Fruit fly (Drosophila melanogaster) whole organism, prepupa: ENCODE measurements around the gene msps.
A peak's percentile ranks its signal among the peaks of the same experiment; 100 is the strongest.

ENCODE experiments used
- Blimp-1 ChIP-seq: fragments of 200-800 bp; sonication (Bioruptor generic); optimal IDR thresholded peaks from 3 replicates; lab custom pipeline; 2017; ENCODE audit warnings: missing biosample characterization, missing genetic modification characterization, mild to moderate bottlenecking, moderate library complexity, missing genetic modification reagents
- CG10631 ChIP-seq: fragments of 200-800 bp; sonication (Bioruptor generic); optimal IDR thresholded peaks from 2 replicates; lab custom pipeline; 2016; ENCODE audit warnings: missing biosample characterization, missing genetic modification characterization
- CG11902 ChIP-seq: fragments of 200-800 bp; sonication (Bioruptor generic); optimal IDR thresholded peaks from 3 replicates; lab custom pipeline; 2016; ENCODE audit warnings: missing biosample characterization, missing genetic modification characterization
- CG15336 ChIP-seq: fragments of 200-800 bp; sonication (Bioruptor generic); IDR thresholded peaks from 2 replicates; pipeline ENCODE4 v1.3.6; 2022; ENCODE audit warnings: missing biosample characterization, missing genetic modification characterization
- CG1621 ChIP-seq: fragments of 200-800 bp; sonication (Bioruptor generic); optimal IDR thresholded peaks from 3 replicates; lab custom pipeline; 2018; ENCODE audit warnings: missing biosample characterization, mild to moderate bottlenecking, missing genetic modification characterization
- CG16779 ChIP-seq: fragments of 200-800 bp; sonication (Bioruptor generic); optimal IDR thresholded peaks from 3 replicates; lab custom pipeline; 2017; ENCODE audit warnings: missing biosample characterization, mild to moderate bottlenecking, missing genetic modification characterization
- CG3032 ChIP-seq: fragments of 200-800 bp; optimal IDR thresholded peaks from 2 replicates; lab custom pipeline; 2019; ENCODE audit warnings: missing biosample characterization, mild to moderate bottlenecking, missing genetic modification characterization, moderate library complexity
- CG31627 ChIP-seq: fragments of 200-800 bp; sonication (Bioruptor generic); optimal IDR thresholded peaks from 3 replicates; lab custom pipeline; 2016; ENCODE audit warnings: missing biosample characterization, missing genetic modification characterization
- CG32006 ChIP-seq: fragments of 200-800 bp; sonication (Bioruptor generic); optimal IDR thresholded peaks from 3 replicates; lab custom pipeline; 2017; ENCODE audit warnings: missing biosample characterization, mild to moderate bottlenecking, missing genetic modification characterization
- CG34406 ChIP-seq: fragments of 200-800 bp; sonication (Bioruptor generic); optimal IDR thresholded peaks from 3 replicates; lab custom pipeline; 2016; ENCODE audit warnings: missing biosample characterization, missing genetic modification characterization
- CG4318 ChIP-seq: fragments of 200-800 bp; sonication (Bioruptor generic); optimal IDR thresholded peaks from 3 replicates; lab custom pipeline; 2017; ENCODE audit warnings: missing biosample characterization, mild to moderate bottlenecking, missing genetic modification characterization
- CG6163 ChIP-seq: fragments of 200-800 bp; sonication (Bioruptor generic); IDR thresholded peaks from 3 replicates; pipeline ENCODE4 v1.3.6; 2022; ENCODE audit warnings: missing biosample characterization, missing genetic modification characterization
- CG6276 ChIP-seq: fragments of 200-800 bp; sonication (Bioruptor generic); optimal IDR thresholded peaks from 2 replicates; lab custom pipeline; 2017; ENCODE audit warnings: missing biosample characterization, mild to moderate bottlenecking, missing genetic modification characterization
- CG6792 ChIP-seq: fragments of 200-800 bp; sonication (Bioruptor generic); optimal IDR thresholded peaks from 3 replicates; lab custom pipeline; 2016; ENCODE audit warnings: missing biosample characterization, missing genetic modification characterization
- CG6808 ChIP-seq: fragments of 200-800 bp; sonication (Bioruptor generic); optimal IDR thresholded peaks from 3 replicates; lab custom pipeline; 2017; ENCODE audit warnings: missing biosample characterization, missing genetic modification characterization, mild to moderate bottlenecking, moderate library complexity, missing genetic modification reagents
- CG7368 ChIP-seq: fragments of 200-800 bp; sonication (Bioruptor generic); optimal IDR thresholded peaks from 3 replicates; lab custom pipeline; 2016; ENCODE audit warnings: missing biosample characterization, missing genetic modification characterization
- CG8319 ChIP-seq: fragments of 200-800 bp; sonication (Bioruptor generic); optimal IDR thresholded peaks from 3 replicates; lab custom pipeline; 2016; ENCODE audit warnings: missing biosample characterization, missing genetic modification characterization
- CG8632 ChIP-seq: fragments of 200-800 bp; sonication (Bioruptor generic); optimal IDR thresholded peaks from 3 replicates; lab custom pipeline; 2016; ENCODE audit warnings: missing biosample characterization, missing genetic modification characterization
- CG9139 ChIP-seq: fragments of 200-800 bp; sonication (Bioruptor generic); optimal IDR thresholded peaks from 3 replicates; lab custom pipeline; 2017; ENCODE audit warnings: missing biosample characterization, mild to moderate bottlenecking, missing genetic modification characterization
- Eip75B ChIP-seq: fragments of 200-800 bp; sonication (Bioruptor generic); optimal IDR thresholded peaks from 3 replicates; lab custom pipeline; 2016; ENCODE audit warnings: missing biosample characterization, missing genetic modification characterization
- Eip78C ChIP-seq: fragments of 200-800 bp; sonication (Bioruptor generic); peaks from one replicate; lab custom pipeline; 2016; ENCODE audit warnings: missing biosample characterization, missing genetic modification characterization
- Eip93F ChIP-seq: fragments of 200-800 bp; sonication (Bioruptor generic); optimal IDR thresholded peaks from 2 replicates; lab custom pipeline; 2016; ENCODE audit warnings: missing biosample characterization, mild to moderate bottlenecking, missing genetic modification characterization
- Ets21C ChIP-seq: fragments of 200-800 bp; sonication (Bioruptor generic); optimal IDR thresholded peaks from 3 replicates; lab custom pipeline; 2016; ENCODE audit warnings: missing biosample characterization, missing genetic modification characterization
- Ets96B ChIP-seq: fragments of 200-800 bp; optimal IDR thresholded peaks from 2 replicates; lab custom pipeline; 2019; ENCODE audit warnings: missing biosample characterization, mild to moderate bottlenecking, missing genetic modification characterization, moderate library complexity
- Gug ChIP-seq: fragments of 200-800 bp; sonication (Bioruptor generic); IDR thresholded peaks from 2 replicates; pipeline ENCODE4 v1.3.6; 2022; ENCODE audit warnings: missing biosample characterization, missing genetic modification characterization
- Hr38 ChIP-seq: sonication (Bioruptor generic); optimal IDR thresholded peaks from 2 replicates; lab custom pipeline; 2016; ENCODE audit warnings: missing biosample characterization, missing genetic modification characterization
- Hr4 ChIP-seq: fragments of 200-800 bp; sonication (Bioruptor generic); optimal IDR thresholded peaks from 3 replicates; lab custom pipeline; 2016; ENCODE audit warnings: missing biosample characterization, missing genetic modification characterization
- Lpt ChIP-seq: fragments of 200-800 bp; sonication (Bioruptor generic); optimal IDR thresholded peaks from 3 replicates; lab custom pipeline; 2016; ENCODE audit warnings: missing biosample characterization, missing genetic modification characterization
- Met ChIP-seq: fragments of 200-800 bp; sonication (Bioruptor generic); optimal IDR thresholded peaks from 3 replicates; lab custom pipeline; 2016; ENCODE audit warnings: missing biosample characterization, missing genetic modification characterization
- Smox ChIP-seq: fragments of 200-800 bp; sonication (Bioruptor generic); optimal IDR thresholded peaks from 3 replicates; lab custom pipeline; 2016; ENCODE audit warnings: missing biosample characterization, missing genetic modification characterization
- Sox102F ChIP-seq: fragments of 200-800 bp; sonication (Bioruptor generic); optimal IDR thresholded peaks from 2 replicates; lab custom pipeline; 2016; ENCODE audit warnings: missing biosample characterization, mild to moderate bottlenecking, missing genetic modification characterization
- Sox14 ChIP-seq: fragments of 200-800 bp; sonication (Bioruptor generic); optimal IDR thresholded peaks from 3 replicates; lab custom pipeline; 2016; ENCODE audit warnings: missing biosample characterization, missing genetic modification characterization
- Sox15 ChIP-seq: fragments of 200-800 bp; sonication (Bioruptor generic); optimal IDR thresholded peaks from 3 replicates; lab custom pipeline; 2016; ENCODE audit warnings: missing biosample characterization, missing genetic modification characterization
- achi ChIP-seq: fragments of 200-800 bp; sonication (Bioruptor generic); optimal IDR thresholded peaks from 3 replicates; lab custom pipeline; 2016; ENCODE audit warnings: missing biosample characterization, missing genetic modification characterization
- acj6 ChIP-seq: fragments of 200-800 bp; sonication (Bioruptor generic); optimal IDR thresholded peaks from 3 replicates; lab custom pipeline; 2016; ENCODE audit warnings: missing biosample characterization, missing genetic modification characterization
- dac ChIP-seq: fragments of 200-800 bp; sonication (Bioruptor generic); optimal IDR thresholded peaks from 2 replicates; lab custom pipeline; 2017; ENCODE audit warnings: missing biosample characterization, mild to moderate bottlenecking, missing genetic modification characterization
- dsx ChIP-seq: fragments of 200-800 bp; optimal IDR thresholded peaks from 3 replicates; lab custom pipeline; 2019; ENCODE audit warnings: missing biosample characterization, mild to moderate bottlenecking, missing genetic modification characterization, moderate library complexity; ENCODE audit not compliant: poor library complexity, severe bottlenecking
- esn ChIP-seq: fragments of 200-800 bp; sonication (Bioruptor generic); optimal IDR thresholded peaks from 2 replicates; lab custom pipeline; 2016; ENCODE audit warnings: missing biosample characterization, mild to moderate bottlenecking, missing genetic modification characterization, moderate library complexity
- fd85E ChIP-seq: fragments of 200-800 bp; sonication (Bioruptor generic); optimal IDR thresholded peaks from 3 replicates; lab custom pipeline; 2016; ENCODE audit warnings: missing biosample characterization, missing genetic modification characterization
- lz ChIP-seq: fragments of 200-800 bp; sonication (Bioruptor generic); optimal IDR thresholded peaks from 3 replicates; lab custom pipeline; 2016; ENCODE audit warnings: missing biosample characterization, missing genetic modification characterization
- net ChIP-seq: fragments of 200-800 bp; sonication (Bioruptor generic); optimal IDR thresholded peaks from 3 replicates; lab custom pipeline; 2016; ENCODE audit warnings: missing biosample characterization, missing genetic modification characterization
- pdm3 ChIP-seq: fragments of 200-800 bp; sonication (Bioruptor generic); optimal IDR thresholded peaks from 3 replicates; lab custom pipeline; 2016; ENCODE audit warnings: missing biosample characterization, missing genetic modification characterization
- salr ChIP-seq, 2 experiments: fragments of 200-800 bp; sonication (Bioruptor generic); optimal IDR thresholded peaks; 3 replicates each; lab custom pipeline; 2016 to 2018; ENCODE audit warnings: missing biosample characterization in 2 of 2, missing genetic modification characterization in 2 of 2, mild to moderate bottlenecking in 1 of 2
- spab ChIP-seq: fragments of 200-800 bp; sonication (Bioruptor generic); optimal IDR thresholded peaks from 2 replicates; lab custom pipeline; 2017; ENCODE audit warnings: missing biosample characterization, mild to moderate bottlenecking, missing genetic modification characterization, missing genetic modification reagents
- ss ChIP-seq, 2 experiments: fragments of 200-800 bp; sonication (Bioruptor generic); optimal IDR thresholded peaks; 2 replicates in 1 of 2; 3 replicates in 1 of 2; lab custom pipeline; 2017 to 2018; ENCODE audit warnings: mild to moderate bottlenecking in 2 of 2, missing biosample characterization in 2 of 2, missing genetic modification characterization in 2 of 2, moderate library complexity in 1 of 2
- vri ChIP-seq: fragments of 200-800 bp; sonication (Bioruptor generic); optimal IDR thresholded peaks from 3 replicates; lab custom pipeline; 2016; ENCODE audit warnings: missing biosample characterization, mild to moderate bottlenecking, missing genetic modification characterization

msps gene

DNA sequence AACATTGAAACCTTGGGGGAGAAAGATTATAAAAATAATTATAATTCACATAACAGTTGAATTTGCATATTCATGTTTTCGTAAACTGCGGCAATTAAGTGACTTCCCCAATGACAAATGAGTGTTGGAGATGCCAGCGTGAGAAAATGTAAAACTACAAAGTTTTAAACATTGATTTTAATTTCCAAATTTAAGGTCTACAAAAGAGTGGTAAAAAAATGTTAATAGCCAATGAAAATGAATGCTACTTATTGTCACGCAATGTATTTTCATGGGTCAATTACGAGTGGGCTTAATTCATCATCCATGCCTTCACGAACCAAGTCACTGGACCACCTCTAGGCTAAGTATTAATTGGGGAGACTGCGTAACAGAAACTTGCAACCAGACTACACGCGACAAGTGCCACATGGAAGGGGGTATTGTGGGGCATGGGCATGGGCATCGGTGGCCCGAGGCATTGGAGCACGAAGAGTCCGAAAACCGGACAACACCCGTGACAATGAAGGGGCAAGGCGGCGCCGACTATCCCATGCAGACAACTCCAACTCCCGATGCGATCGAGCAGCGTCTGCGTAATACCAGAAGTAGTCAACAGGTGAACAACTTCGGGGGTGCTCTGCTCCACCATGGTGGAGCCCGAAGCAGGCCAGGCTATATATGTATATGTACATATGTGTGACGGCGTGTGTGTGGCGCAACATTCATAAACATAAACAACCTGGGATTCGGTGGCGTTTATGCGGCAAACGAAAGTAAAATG, 8.3 kb upstream of the msps start (continued):
- TF ChIP-seq acj6 (GFP tag; lab: Kevin White, UChicago) (peak; percentile 47), Hr4 (GFP tag; lab: Kevin White, UChicago) (peak; percentile 56), dsx (GFP tag; lab: Kevin White, UChicago) (no peak), CG8632 (GFP tag; lab: Kevin White, UChicago) (no peak), CG3032 (no peak), Ets96B (tag; lab: Kevin White, UChicago) (peak; percentile 22), CG34406 (GFP tag; lab: Kevin White, UChicago) (no peak), CG4318 (GFP tag; lab: Kevin White, UChicago) (no peak), CG1621 (tag; lab: Kevin White, UChicago) (peak; percentile 12)

dm6 chr3R:16042900-16043548, 7.6 kb upstream of the msps start, which contains the start of gene Jhbp4:
Gene Jhbp4, plus strand, starts transcription at chr3R:16043498.
- peak; percentile 2 for TF ChIP-seq CG4318 (GFP tag; lab: Kevin White, UChicago)
- TF ChIP-seq Eip93F (GFP tag; lab: Kevin White, UChicago), result no peak
- peak; percentile 45 for TF ChIP-seq CG6276 (GFP tag; lab: Kevin White, UChicago)
- TF ChIP-seq vri, result no peak
- TF ChIP-seq dac (GFP tag; lab: Kevin White, UChicago), result peak; percentile 13
- peak; percentile 54 for TF ChIP-seq Hr4 (GFP tag; lab: Kevin White, UChicago)
- peak; percentile 36 for TF ChIP-seq CG15336 (GFP tag; lab: Robert Waterston, UW)
- TF ChIP-seq CG6792 (GFP tag; lab: Kevin White, UChicago), result peak; percentile 11
- TF ChIP-seq spab, result no peak
- peak; percentile 59 for TF ChIP-seq Blimp-1
- TF ChIP-seq Ets96B (tag; lab: Kevin White, UChicago), result peak; percentile 20
- no peak for TF ChIP-seq Gug
- no peak for TF ChIP-seq CG8319 (GFP tag; lab: Kevin White, UChicago)
- peak; percentile 46 for TF ChIP-seq achi
- peak; percentile 35 for TF ChIP-seq lz (GFP tag; lab: Kevin White, UChicago)
- TF ChIP-seq Hr38 (GFP tag; lab: Kevin White, UChicago), result no peak
- TF ChIP-seq CG8632 (GFP tag; lab: Kevin White, UChicago), result peak; percentile 32
- 0 out of 3 replicates have a peak, but pooled peaks have one; percentile 12 for TF ChIP-seq CG6163 (GFP tag; lab: Robert Waterston, UW)
- peak; percentile 11 for TF ChIP-seq Sox102F (GFP tag; lab: Kevin White, UChicago)
- TF ChIP-seq CG3032, result peak; percentile 43
- no peak for TF ChIP-seq Sox15 (GFP tag; lab: Kevin White, UChicago)
- TF ChIP-seq CG16779 (tag; lab: Kevin White, UChicago), result no peak
- peak; percentile 41 for TF ChIP-seq Sox14 (GFP tag; lab: Kevin White, UChicago)
- TF ChIP-seq CG6808 (GFP tag; lab: Kevin White, UChicago), result peak; percentile 24
- TF ChIP-seq acj6 (GFP tag; lab: Kevin White, UChicago), result peak; percentile 29
- peak; percentile 39 for TF ChIP-seq CG10631 (GFP tag; lab: Kevin White, UChicago)
- TF ChIP-seq net (GFP tag; lab: Kevin White, UChicago), result peak; percentile 25
- no peak for TF ChIP-seq CG1621 (tag; lab: Kevin White, UChicago)
- no peak for TF ChIP-seq CG9139 (GFP tag; lab: Kevin White, UChicago)
- peak; percentile 1 for TF ChIP-seq Lpt (GFP tag; lab: Kevin White, UChicago)
- TF ChIP-seq salr (GFP tag; optimal IDR thresholded peaks at IDR 0.05; lab: Kevin White, UChicago), result no peak
- TF ChIP-seq Ets21C (GFP tag; lab: Kevin White, UChicago), result no peak
- TF ChIP-seq CG7368 (GFP tag; lab: Kevin White, UChicago), result no peak
- peak; percentile 91 for TF ChIP-seq Eip78C (GFP tag; lab: Kevin White, UChicago)
- peak; percentile 27 for TF ChIP-seq Met (GFP tag; lab: Kevin White, UChicago)
- TF ChIP-seq CG31627 (GFP tag; lab: Kevin White, UChicago), result no peak
- peak; percentile 2 for TF ChIP-seq esn (GFP tag; lab: Kevin White, UChicago)
- TF ChIP-seq ss (GFP tag; optimal IDR thresholded peaks at IDR 0.05; lab: Kevin White, UChicago), result peak in 1 of 2 experiments; percentile 32
- TF ChIP-seq CG32006 (GFP tag; lab: Kevin White, UChicago), result peak; percentile 44
- peak; percentile 28 for TF ChIP-seq Eip75B (GFP tag; lab: Kevin White, UChicago)
- TF ChIP-seq pdm3 (GFP tag; lab: Kevin White, UChicago), result peak; percentile 29
- TF ChIP-seq CG11902 (GFP tag; lab: Kevin White, UChicago), result no peak
- TF ChIP-seq Smox (GFP tag; lab: Kevin White, UChicago), result no peak
- TF ChIP-seq fd85E (GFP tag; lab: Kevin White, UChicago), result no peak
